Fruit fly (Drosophila melanogaster): Measurements from ENCODE around the gene CG6614.

CG6614 gene

dm6 chr2L:11648739-11649138 lies at the start of gene CG6614:
Gene CG6614, minus strand, starts transcription at chr2L:11648839.
- no peak for TF ChIP-seq CG8478 (optimal IDR thresholded peaks at IDR 0.05)
- no peak for TF ChIP-seq CTCF (optimal IDR thresholded peaks at IDR 0.05)

- TF ChIP-seq CTCF (optimal IDR thresholded peaks at IDR 0.05) (no peak), CG8478 (optimal IDR thresholded peaks at IDR 0.05) (no peak)
Measured at dm6 chr2L:11694504-11694903, 45.9 kb upstream of the CG6614 start, which contains the start of gene CG4988. Gene CG4988, plus strand, starts transcription at chr2L:11694804.

- no peak for TF ChIP-seq CTCF (optimal IDR thresholded peaks at IDR 0.05)
- no peak for TF ChIP-seq CG8478 (optimal IDR thresholded peaks at IDR 0.05)
Measured at dm6 chr2L:11662959-11663358, 14.3 kb upstream of the CG6614 start, which contains the start of gene CG44477. Gene CG44477, plus strand, starts transcription at chr2L:11663259.

DNA sequence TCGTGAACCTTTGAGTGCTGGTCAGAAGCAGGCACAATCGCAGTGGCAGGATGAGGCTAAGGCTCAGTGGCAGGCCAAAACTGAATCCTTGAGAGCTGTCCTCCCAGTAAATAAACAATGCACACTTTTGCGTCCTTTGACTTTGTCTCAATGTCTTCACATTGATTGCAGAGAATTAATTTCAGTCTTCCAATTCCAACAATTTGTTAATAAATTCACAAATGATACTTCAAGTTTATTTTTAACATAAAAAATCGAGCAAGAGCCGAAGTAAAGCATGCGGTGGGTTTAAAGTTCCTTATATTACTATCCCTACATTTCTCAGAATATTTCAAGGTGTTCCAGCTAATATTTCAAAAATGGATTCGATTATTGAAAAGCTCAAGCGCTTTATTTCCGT lies 8.5 kb upstream of the CG6614 start, which contains the start of gene CG43167:
Gene CG43167, plus strand, starts transcription at position 301 of the 400 bp plus-strand sequence.
- TF ChIP-seq CG8478 (optimal IDR thresholded peaks at IDR 0.05), result no peak
- no peak for TF ChIP-seq CTCF (optimal IDR thresholded peaks at IDR 0.05)

DNA sequence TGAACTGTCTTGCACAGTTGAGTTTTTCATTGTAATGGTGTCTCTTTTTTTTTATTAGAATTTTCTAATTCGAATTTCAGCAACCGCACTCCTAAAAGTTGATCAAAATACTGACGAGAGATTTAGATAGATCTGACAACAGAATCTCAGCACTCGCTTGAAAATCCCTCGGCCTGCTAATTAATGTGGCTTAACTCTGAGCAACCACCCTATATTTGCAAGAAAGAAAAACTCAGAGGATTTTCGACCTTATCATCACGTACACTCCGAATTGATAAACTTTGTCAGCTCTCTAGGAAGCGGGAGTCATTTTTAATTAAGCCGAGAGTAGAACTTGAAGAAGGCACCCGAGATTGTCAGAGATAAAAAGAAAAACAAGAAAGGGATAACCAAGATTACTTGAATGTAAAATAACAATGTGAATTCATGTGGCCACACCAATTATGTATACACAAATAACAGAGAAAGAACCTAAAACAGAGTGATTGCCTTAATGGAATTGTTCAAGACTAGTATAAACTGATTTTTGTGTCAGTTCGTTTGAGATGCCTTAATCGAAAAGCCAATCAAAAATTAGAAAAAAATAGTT lies 3.4 kb upstream of the CG6614 start, which contains the start of the genes CG12307 and CG4983:
Gene CG12307, minus strand, starts transcription at position 101 of the 589 bp plus-strand sequence.
Gene CG4983, plus strand, starts transcription at position 539 of the 589 bp plus-strand sequence.
- no peak for TF ChIP-seq CG8478 (optimal IDR thresholded peaks at IDR 0.05)
- TF ChIP-seq CTCF (optimal IDR thresholded peaks at IDR 0.05), result no peak

- TF ChIP-seq CTCF (optimal IDR thresholded peaks at IDR 0.05), result no peak
- TF ChIP-seq CG8478 (optimal IDR thresholded peaks at IDR 0.05), result no peak
Measured at dm6 chr2L:11628292-11628691, 20.3 kb downstream of the CG6614 start.

dm6 chr2L:11624190-11624589 lies 24.4 kb downstream of the CG6614 start:
- TF ChIP-seq CG8478 (optimal IDR thresholded peaks at IDR 0.05) (no peak), CTCF (optimal IDR thresholded peaks at IDR 0.05) (peak; percentile 50 to 54)

- TF ChIP-seq CG8478 (optimal IDR thresholded peaks at IDR 0.05) (no peak), CTCF (optimal IDR thresholded peaks at IDR 0.05) (no peak)
Measured at dm6 chr2L:11611672-11612071, 37.0 kb downstream of the CG6614 start, which contains the start of gene spag4. Gene spag4, minus strand, starts transcription at chr2L:11611772.
